Worm (Caenorhabditis elegans) whole organism, young adult: ENCODE measurements around the gene nhr-168.

ENCODE experiments used
- C06A6.2 ChIP-seq: fragments of 200-800 bp; sonication (Bioruptor generic); conservative IDR thresholded peaks from 2 replicates; pipeline ENCODE4 v1.3.6; 2022; ENCODE audit warnings: missing genetic modification characterization, missing compliant biosample characterization
- F22D6.2 ChIP-seq: sonication (generic microtip); optimal IDR thresholded peaks from 2 replicates; lab custom pipeline; 2016; ENCODE audit warnings: mild to moderate bottlenecking, missing genetic modification characterization, missing compliant biosample characterization
- F23B12.7 ChIP-seq: sonication (generic microtip); optimal IDR thresholded peaks from 2 replicates; lab custom pipeline; 2017; ENCODE audit warnings: missing genetic modification characterization, mild to moderate bottlenecking, missing compliant biosample characterization, antibody characterized with exemption, moderate library complexity; ENCODE audit not compliant: insufficient read depth
- F37B4.10 ChIP-seq: fragments of 200-800 bp; sonication (Bioruptor generic); IDR thresholded peaks from 2 replicates; pipeline ENCODE4 v1.3.6; 2022; ENCODE audit warnings: missing genetic modification characterization, missing compliant biosample characterization
- F52B5.7 ChIP-seq: sonication (generic microtip); optimal IDR thresholded peaks from 2 replicates; lab custom pipeline; 2016; ENCODE audit warnings: mild to moderate bottlenecking, missing genetic modification characterization, missing compliant biosample characterization
- F57C9.4 ChIP-seq: sonication (generic microtip); optimal IDR thresholded peaks from 2 replicates; lab custom pipeline; 2017; ENCODE audit warnings: mild to moderate bottlenecking, missing genetic modification characterization, missing compliant biosample characterization
- K12H6.12 ChIP-seq: fragments of 200-800 bp; sonication (Bioruptor generic); optimal IDR thresholded peaks from 2 replicates; lab custom pipeline; 2018; ENCODE audit warnings: mild to moderate bottlenecking, missing genetic modification characterization, missing compliant biosample characterization
- attf-5 ChIP-seq: fragments of 200-800 bp; sonication (Bioruptor generic); optimal IDR thresholded peaks from 2 replicates; lab custom pipeline; 2018; ENCODE audit warnings: mild to moderate bottlenecking, missing genetic modification characterization, missing compliant biosample characterization
- ccch-3 ChIP-seq: fragments of 200-800 bp; sonication (Bioruptor generic); optimal IDR thresholded peaks from 2 replicates; lab custom pipeline; 2018; ENCODE audit warnings: mild to moderate bottlenecking, missing genetic modification characterization, missing compliant biosample characterization
- cebp-2 ChIP-seq: fragments of 200-800 bp; sonication (Bioruptor generic); IDR thresholded peaks from 2 replicates; pipeline ENCODE4 v1.3.6; 2022; ENCODE audit warnings: missing genetic modification characterization, missing compliant biosample characterization
- ceh-58 ChIP-seq: fragments of 200-800 bp; sonication (Bioruptor generic); IDR thresholded peaks from 2 replicates; pipeline ENCODE4 v1.3.6; 2022; ENCODE audit warnings: missing genetic modification characterization, missing compliant biosample characterization
- ceh-91 ChIP-seq: fragments of 200-800 bp; sonication (Bioruptor generic); IDR thresholded peaks from 2 replicates; pipeline ENCODE4 v1.3.6; 2022; ENCODE audit warnings: missing genetic modification reagents, missing genetic modification characterization, missing compliant biosample characterization
- chd-7 ChIP-seq: sonication (generic microtip); optimal IDR thresholded peaks from 2 replicates; lab custom pipeline; 2016; ENCODE audit warnings: mild to moderate bottlenecking, missing genetic modification characterization, moderate library complexity, missing compliant biosample characterization
- die-1 ChIP-seq: sonication (generic microtip); optimal IDR thresholded peaks from 2 replicates; lab custom pipeline; 2016; ENCODE audit warnings: missing genotype, mild to moderate bottlenecking, missing genetic modification characterization, missing compliant biosample characterization
- egl-18 ChIP-seq: fragments of 200-800 bp; sonication (Bioruptor generic); IDR thresholded peaks from 2 replicates; pipeline ENCODE4 v1.3.6; 2022; ENCODE audit warnings: missing genetic modification reagents, missing genetic modification characterization, missing compliant biosample characterization
- ekl-4 ChIP-seq: fragments of 200-800 bp; sonication (Bioruptor generic); IDR thresholded peaks from 2 replicates; pipeline ENCODE4 v1.3.6; 2022; ENCODE audit warnings: missing genetic modification reagents, missing genetic modification characterization, missing compliant biosample characterization
- fkh-3 ChIP-seq: sonication (generic microtip); optimal IDR thresholded peaks from 2 replicates; lab custom pipeline; 2016; ENCODE audit warnings: mild to moderate bottlenecking, missing genetic modification characterization, missing compliant biosample characterization
- hlh-26 ChIP-seq: fragments of 200-800 bp; sonication (Bioruptor generic); conservative IDR thresholded peaks from 2 replicates; pipeline ENCODE4 v1.3.6; 2022; ENCODE audit warnings: missing genetic modification reagents, missing genetic modification characterization, missing compliant biosample characterization
- hmg-1.2 ChIP-seq: fragments of 200-800 bp; sonication (Bioruptor generic); IDR thresholded peaks from 2 replicates; pipeline ENCODE4 v1.3.6; 2022; ENCODE audit warnings: missing genetic modification reagents, missing genetic modification characterization, missing compliant biosample characterization
- lag-1 ChIP-seq: fragments of 200-800 bp; sonication (Bioruptor generic); IDR thresholded peaks from 2 replicates; pipeline ENCODE4 v1.3.6; 2022; ENCODE audit warnings: missing genetic modification reagents, missing genetic modification characterization, missing compliant biosample characterization
- lin-35 ChIP-seq, 3 experiments: fragments of 150-350 bp in 2 of 3; sonication (generic microtip) in 1 of 3; optimal IDR thresholded peaks; 2 replicates each; lab custom pipeline; 2014 to 2018; ENCODE audit warnings: missing biosample characterization in 3 of 3, missing genetic modification characterization in 3 of 3, missing genetic modification reagents in 3 of 3
- lin-40 ChIP-seq: sonication (generic microtip); optimal IDR thresholded peaks from 2 replicates; lab custom pipeline; 2016; ENCODE audit warnings: missing genetic modification characterization, mild to moderate bottlenecking, missing compliant biosample characterization, missing genotype, missing genetic modification reagents
- lin-54 ChIP-seq: fragments of 200-800 bp; sonication (Bioruptor generic); optimal IDR thresholded peaks from 2 replicates; lab custom pipeline; 2018; ENCODE audit warnings: mild to moderate bottlenecking, missing genetic modification characterization, missing compliant biosample characterization
- lir-1 ChIP-seq: fragments of 200-800 bp; sonication (Bioruptor generic); conservative IDR thresholded peaks from 2 replicates; pipeline ENCODE4 v1.3.6; 2022; ENCODE audit warnings: missing genetic modification reagents, missing genetic modification characterization, missing compliant biosample characterization
- madf-3 ChIP-seq: fragments of 200-800 bp; sonication (Bioruptor generic); IDR thresholded peaks from 2 replicates; pipeline ENCODE4 v1.3.6; 2022; ENCODE audit warnings: missing genetic modification reagents, missing genetic modification characterization, missing compliant biosample characterization
- nfyb-1 ChIP-seq: fragments of 200-800 bp; sonication (Bioruptor generic); IDR thresholded peaks from 2 replicates; pipeline ENCODE4 v1.3.6; 2022; ENCODE audit warnings: missing genetic modification reagents, missing genetic modification characterization, missing compliant biosample characterization
- nhr-120 ChIP-seq: fragments of 200-800 bp; sonication (Bioruptor generic); IDR thresholded peaks from 2 replicates; pipeline ENCODE4 v1.3.6; 2022; ENCODE audit warnings: missing genetic modification characterization, missing compliant biosample characterization
- nhr-179 ChIP-seq: sonication (generic microtip); optimal IDR thresholded peaks from 2 replicates; lab custom pipeline; 2016; ENCODE audit warnings: mild to moderate bottlenecking, missing genetic modification characterization, missing compliant biosample characterization
- nhr-27 ChIP-seq: fragments of 200-800 bp; sonication (Bioruptor generic); optimal IDR thresholded peaks from 2 replicates; lab custom pipeline; 2018; ENCODE audit warnings: mild to moderate bottlenecking, missing genetic modification characterization, moderate library complexity, missing compliant biosample characterization
- nhr-90 ChIP-seq: sonication (generic microtip); optimal IDR thresholded peaks from 2 replicates; lab custom pipeline; 2016; ENCODE audit warnings: missing genotype, mild to moderate bottlenecking, missing genetic modification characterization, missing compliant biosample characterization
- rcor-1 ChIP-seq: fragments of 200-800 bp; sonication (Bioruptor generic); IDR thresholded peaks from 2 replicates; pipeline ENCODE4 v1.3.6; 2022; ENCODE audit warnings: missing genetic modification reagents, missing genetic modification characterization, missing compliant biosample characterization
- rec-8 ChIP-seq, 2 experiments: sonication (generic microtip); optimal IDR thresholded peaks; 2 replicates each; lab custom pipeline; 2016; ENCODE audit warnings: mild to moderate bottlenecking in 2 of 2, missing genetic modification characterization in 2 of 2, missing genetic modification reagents in 2 of 2, missing genotype in 2 of 2, missing biosample characterization in 1 of 2, missing compliant biosample characterization in 1 of 2, moderate library complexity in 1 of 2
- repo-1 ChIP-seq: sonication (generic microtip); optimal IDR thresholded peaks from 2 replicates; lab custom pipeline; 2017; ENCODE audit warnings: mild to moderate bottlenecking, missing genetic modification characterization, missing compliant biosample characterization
- snpc-1.3 ChIP-seq: sonication (generic microtip); optimal IDR thresholded peaks from 2 replicates; lab custom pipeline; 2017; ENCODE audit warnings: missing genetic modification characterization, mild to moderate bottlenecking, missing compliant biosample characterization, antibody characterized with exemption, moderate library complexity, missing genotype, missing genetic modification reagents; ENCODE audit not compliant: insufficient read depth
- somi-1 ChIP-seq: fragments of 200-800 bp; sonication (Bioruptor generic); optimal IDR thresholded peaks from 2 replicates; lab custom pipeline; 2018; ENCODE audit warnings: mild to moderate bottlenecking, missing genetic modification characterization, missing compliant biosample characterization
- sptf-2 ChIP-seq: fragments of 200-800 bp; sonication (Bioruptor generic); optimal IDR thresholded peaks from 2 replicates; lab custom pipeline; 2018; ENCODE audit warnings: mild to moderate bottlenecking, missing genetic modification characterization, missing compliant biosample characterization
- unc-62 ChIP-seq: fragments of 150-350 bp; optimal IDR thresholded peaks from 2 replicates; lab custom pipeline; 2014; ENCODE audit warnings: missing biosample characterization, missing genetic modification reagents, missing genetic modification characterization
- zfh-2 ChIP-seq: fragments of 200-800 bp; sonication (Bioruptor generic); conservative IDR thresholded peaks from 2 replicates; pipeline ENCODE4 v1.3.6; 2022; ENCODE audit warnings: missing genetic modification reagents, missing genetic modification characterization, missing compliant biosample characterization
- zim-3 ChIP-seq: sonication (generic microtip); optimal IDR thresholded peaks from 2 replicates; lab custom pipeline; 2017; ENCODE audit warnings: mild to moderate bottlenecking, missing genetic modification characterization, moderate library complexity, missing compliant biosample characterization
- ztf-3 ChIP-seq: fragments of 200-800 bp; sonication (Bioruptor generic); optimal IDR thresholded peaks from 2 replicates; lab custom pipeline; 2018; ENCODE audit warnings: mild to moderate bottlenecking, missing genetic modification characterization, missing compliant biosample characterization

Gene nhr-168

DNA sequence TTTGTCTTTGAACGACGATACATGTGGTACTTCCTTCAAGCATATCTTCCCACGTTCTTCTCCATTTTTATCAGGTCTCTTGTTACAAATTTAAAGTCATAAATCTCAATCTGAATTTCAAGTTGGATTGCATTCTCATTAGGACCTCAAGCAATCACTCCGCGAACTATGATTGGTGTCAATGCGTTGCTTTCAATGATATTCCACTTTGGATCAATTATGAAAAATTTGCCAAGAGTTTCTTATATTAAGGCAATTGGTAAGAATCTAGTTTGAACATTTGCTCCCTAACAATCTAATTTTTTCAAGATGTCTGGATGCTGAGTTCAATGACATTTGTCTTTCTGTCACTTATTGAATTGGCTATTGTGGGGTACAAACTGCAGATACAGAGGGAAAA, 8.6 kb upstream of the nhr-168 start:
- TF ChIP-seq sptf-2 (GFP tag; lab: Kevin White, UChicago): no peak
- TF ChIP-seq zfh-2 (GFP tag; lab: Robert Waterston, UW): no peak
- no peak for TF ChIP-seq F23B12.7
- TF ChIP-seq, all 124 proteins: peak for 0

DNA sequence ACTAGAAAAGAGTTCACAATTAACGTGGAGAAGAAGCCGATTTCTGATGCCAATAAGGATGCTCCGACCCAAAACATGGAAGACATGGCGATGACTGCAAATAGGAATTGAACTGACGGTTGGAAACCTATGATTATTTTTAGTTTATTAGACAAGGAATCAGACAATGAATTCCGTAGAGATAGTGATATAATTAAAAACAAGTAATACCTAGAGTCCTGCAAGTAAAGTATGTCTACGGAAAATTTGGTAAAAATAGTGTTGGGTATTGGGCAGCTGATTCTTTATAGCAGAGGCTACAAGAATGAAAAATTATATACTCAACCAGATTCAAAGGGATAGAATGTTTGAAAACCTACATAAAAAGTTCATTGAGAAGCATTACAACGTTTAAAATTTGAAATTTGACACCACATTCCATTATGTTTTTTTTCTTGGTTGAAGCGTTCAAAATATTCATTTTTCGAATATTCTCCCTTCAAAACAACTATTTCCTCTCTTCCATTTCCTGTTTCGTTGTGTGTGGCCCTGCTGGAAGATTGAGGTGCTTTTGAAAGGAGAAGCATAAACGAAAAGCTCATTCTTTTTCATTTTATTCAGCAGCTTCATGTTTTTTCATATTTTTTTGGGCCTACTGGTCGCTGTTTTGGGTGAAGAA, 6.1 kb upstream of the nhr-168 start, which contains the start of the genes str-4 and lgc-48:
str-4 (minus strand) TSS at position 101 of the 658 bp plus-strand sequence.
lgc-48 (plus strand) TSS at position 608 of the 658 bp plus-strand sequence.
- TF ChIP-seq snpc-1.3 (tag; lab: Kevin White, UChicago): no peak
- no peak for TF ChIP-seq lin-54 (GFP tag; lab: Kevin White, UChicago)
- no peak for TF ChIP-seq nhr-179
- TF ChIP-seq fkh-3 (tag; lab: Kevin White, UChicago): no peak
- TF ChIP-seq egl-18 (GFP tag; lab: Robert Waterston, UW): no peak
- no peak for TF ChIP-seq lag-1
- no peak for TF ChIP-seq lir-1 (GFP tag; lab: Robert Waterston, UW)
- no peak for TF ChIP-seq repo-1 (tag; lab: Kevin White, UChicago)
- no peak for TF ChIP-seq hlh-26 (GFP tag; lab: Robert Waterston, UW)
- TF ChIP-seq madf-3: no peak

DNA sequence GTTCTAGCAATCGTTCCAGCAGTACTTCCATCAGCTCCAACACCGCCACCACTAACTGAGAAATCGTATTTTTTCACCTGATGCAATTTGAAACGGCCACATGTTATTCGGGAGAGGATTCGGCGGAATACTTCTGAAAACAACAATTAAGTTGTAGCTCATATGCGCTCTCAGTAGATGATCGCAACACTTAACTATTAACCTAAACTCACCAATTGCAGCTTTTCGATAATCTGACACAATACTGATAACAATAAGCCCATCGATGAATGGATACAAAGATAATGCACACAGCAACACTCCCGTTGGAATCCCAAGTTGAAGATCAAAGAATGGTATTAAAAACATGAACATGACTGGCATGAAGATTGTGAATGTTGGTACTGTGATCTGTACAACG, 4.4 kb upstream of the nhr-168 start:
- TF ChIP-seq nhr-90 (tag; lab: Kevin White, UChicago): no peak
- no peak for TF ChIP-seq F37B4.10 (GFP tag; lab: Robert Waterston, UW)
- TF ChIP-seq K12H6.12 (tag; lab: Kevin White, UChicago): no peak
- TF ChIP-seq C06A6.2 (GFP tag; lab: Robert Waterston, UW): no peak
- TF ChIP-seq lin-35 (GFP tag; optimal IDR thresholded peaks at IDR 0.05; lab: Kevin White, UChicago): no peak
- no peak for TF ChIP-seq fkh-3 (tag; lab: Kevin White, UChicago)

DNA sequence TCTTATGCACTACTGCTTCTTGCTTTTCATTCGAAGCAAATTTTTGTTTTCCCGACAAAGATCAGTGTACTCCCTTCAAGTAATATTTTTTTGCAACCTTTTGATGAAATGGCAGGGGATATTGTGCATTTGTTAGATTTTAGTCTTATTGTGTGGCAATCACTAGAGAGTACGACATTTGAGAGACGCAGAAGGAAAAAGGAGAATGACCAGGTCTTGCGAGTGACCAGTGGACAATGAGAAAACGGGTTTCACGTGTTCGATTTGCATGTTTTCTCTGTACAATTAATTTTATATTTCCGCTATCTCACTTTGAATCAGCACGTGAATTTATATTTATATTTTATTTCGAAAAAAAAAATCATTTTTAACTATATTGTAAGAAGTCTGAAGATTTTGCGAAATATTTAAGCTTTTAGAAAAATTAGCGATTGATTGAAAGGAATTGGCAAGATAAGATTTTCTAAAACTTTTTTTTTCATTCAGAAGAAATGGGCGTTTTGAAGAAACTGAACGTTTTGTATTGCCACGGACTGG, 2.3 kb upstream of the nhr-168 start, which contains the start of gene C50B6.9:
C50B6.9 (plus strand) TSS at position 487 of the 537 bp plus-strand sequence.
- no peak for TF ChIP-seq attf-5
- TF ChIP-seq F37B4.10 (GFP tag; lab: Robert Waterston, UW): no peak
- no peak for TF ChIP-seq rcor-1
- TF ChIP-seq hmg-1.2 (GFP tag; lab: Robert Waterston, UW): no peak; the same call in 1 of the 2 replicates
- TF ChIP-seq ekl-4 (GFP tag; lab: Robert Waterston, UW): no peak
- TF ChIP-seq repo-1 (tag; lab: Kevin White, UChicago): no peak
- TF ChIP-seq ceh-58 (GFP tag; lab: Robert Waterston, UW): no peak
- TF ChIP-seq unc-62 (GFP tag; lab: Kevin White, UChicago): no peak
- no peak for TF ChIP-seq die-1 (tag; lab: Kevin White, UChicago)
- no peak for TF ChIP-seq nfyb-1 (GFP tag; lab: Robert Waterston, UW)
- no peak for TF ChIP-seq lin-40 (tag; lab: Kevin White, UChicago)
- TF ChIP-seq F52B5.7 (tag; lab: Kevin White, UChicago): no peak
- no peak for TF ChIP-seq F22D6.2

DNA sequence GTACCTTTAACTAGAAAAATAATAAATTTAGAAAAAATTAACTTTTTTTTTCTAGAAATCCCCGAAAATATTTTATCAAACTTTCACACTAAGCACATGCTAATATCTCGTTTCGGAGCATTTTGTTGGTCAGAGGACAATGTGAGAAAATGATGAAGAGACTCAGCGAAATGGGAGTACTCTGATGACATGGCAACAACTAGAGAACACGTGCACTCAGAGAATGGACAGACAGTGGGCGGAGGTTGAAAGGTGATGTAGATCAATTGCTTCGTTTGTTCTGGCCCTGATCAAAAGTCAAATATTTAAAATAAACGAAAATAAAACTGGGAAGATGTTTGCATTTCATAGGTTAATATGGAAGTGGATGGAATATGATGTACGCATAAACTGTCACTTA, 776 bp upstream of the nhr-168 start:
- TF ChIP-seq K12H6.12 (tag; lab: Kevin White, UChicago): no peak
- no peak for TF ChIP-seq unc-62 (GFP tag; lab: Kevin White, UChicago)
- no peak for TF ChIP-seq rec-8 (tag; optimal IDR thresholded peaks at IDR 0.05; lab: Kevin White, UChicago)
- no peak for TF ChIP-seq nhr-120 (GFP tag; lab: Robert Waterston, UW)
- TF ChIP-seq F23B12.7: no peak
- no peak for TF ChIP-seq zfh-2 (GFP tag; lab: Robert Waterston, UW)
- no peak for TF ChIP-seq F57C9.4
- no peak for TF ChIP-seq ceh-91
- no peak for TF ChIP-seq snpc-1.3 (tag; lab: Kevin White, UChicago)
- no peak for TF ChIP-seq chd-7 (tag; lab: Kevin White, UChicago)
- TF ChIP-seq ztf-3 (GFP tag; lab: Kevin White, UChicago): no peak
- TF ChIP-seq cebp-2 (GFP tag; lab: Robert Waterston, UW): no peak
- no peak for TF ChIP-seq somi-1 (GFP tag; lab: Kevin White, UChicago)
- TF ChIP-seq ccch-3 (GFP tag; lab: Kevin White, UChicago): no peak
- TF ChIP-seq zim-3 (tag; lab: Kevin White, UChicago): no peak
- TF ChIP-seq nhr-27: no peak
